Worm (Caenorhabditis elegans) whole organism, young adult: ENCODE data around the gene twk-9.

Source experiments
- aptf-2 ChIP-seq: fragments of 200-800 bp; sonication (Bioruptor generic); conservative IDR thresholded peaks from 2 replicates; pipeline ENCODE4 v1.3.6; 2022; ENCODE audit warnings: missing genetic modification reagents, missing genetic modification characterization, missing compliant biosample characterization
- chd-7 ChIP-seq: sonication (generic microtip); optimal IDR thresholded peaks from 2 replicates; lab custom pipeline; 2016; ENCODE audit warnings: mild to moderate bottlenecking, missing genetic modification characterization, moderate library complexity, missing compliant biosample characterization
- ekl-4 ChIP-seq: fragments of 200-800 bp; sonication (Bioruptor generic); IDR thresholded peaks from 2 replicates; pipeline ENCODE4 v1.3.6; 2022; ENCODE audit warnings: missing genetic modification reagents, missing genetic modification characterization, missing compliant biosample characterization
- lin-35 ChIP-seq, 3 experiments: fragments of 150-350 bp in 2 of 3; sonication (generic microtip) in 1 of 3; optimal IDR thresholded peaks; 2 replicates each; lab custom pipeline; 2014 to 2018; ENCODE audit warnings: missing biosample characterization in 3 of 3, missing genetic modification characterization in 3 of 3, missing genetic modification reagents in 3 of 3
- unc-130 ChIP-seq: sonication (generic microtip); optimal IDR thresholded peaks from 2 replicates; lab custom pipeline; 2016; ENCODE audit warnings: missing genetic modification reagents, missing genetic modification characterization, missing compliant biosample characterization
- ztf-18 ChIP-seq: sonication (generic microtip); optimal IDR thresholded peaks from 2 replicates; lab custom pipeline; 2016; ENCODE audit warnings: missing genotype, mild to moderate bottlenecking, missing genetic modification characterization, missing compliant biosample characterization

- no peak for TF ChIP-seq ztf-18 (tag; lab: Kevin White, UChicago)
- TF ChIP-seq unc-130 (GFP tag; lab: Kevin White, UChicago): no peak
- no peak for TF ChIP-seq lin-35 (GFP tag; optimal IDR thresholded peaks at IDR 0.05; lab: Kevin White, UChicago)
- TF ChIP-seq aptf-2 (GFP tag; lab: Robert Waterston, UW): no peak
- TF ChIP-seq ekl-4 (GFP tag; lab: Robert Waterston, UW): no peak
- no peak for TF ChIP-seq chd-7
Observed at ce11 chrIV:9647789-9648361, 45.1 kb upstream of the twk-9 start, which contains the start of gene amph-1.
